Worm (Caenorhabditis elegans): ENCODE measurements around the gene sqv-4.

ce11 chrV:10677459-10677858 lies 16.2 kb upstream of the sqv-4 start:
- TF ChIP-seq nhr-232 (tag; optimal IDR thresholded peaks at IDR 0.05) = no peak
- TF ChIP-seq madf-2 (tag; optimal IDR thresholded peaks at IDR 0.05) = no peak
